Fruit fly (Drosophila melanogaster) whole organism, adult: ENCODE data around the gene CG17344.
A peak's percentile ranks its signal among the peaks of the same experiment; 100 is the strongest.

Source experiments
- CG11617 ChIP-seq: fragments of 200-800 bp; sonication (Bioruptor generic); optimal IDR thresholded peaks from 2 replicates; lab custom pipeline; 2017; ENCODE audit warnings: mild to moderate bottlenecking, missing biosample characterization, missing genetic modification reagents, missing genetic modification characterization
- CG12768 ChIP-seq: fragments of 200-800 bp; sonication (Bioruptor generic); optimal IDR thresholded peaks from 2 replicates; lab custom pipeline; 2017; ENCODE audit warnings: missing biosample characterization, missing genetic modification characterization, mild to moderate bottlenecking, moderate library complexity, missing genetic modification reagents
- CG14711 ChIP-seq: fragments of 200-800 bp; sonication (Bioruptor generic); optimal IDR thresholded peaks from 2 replicates; lab custom pipeline; 2018; ENCODE audit warnings: missing biosample characterization, mild to moderate bottlenecking, missing genetic modification characterization, moderate library complexity
- CG1620 ChIP-seq: fragments of 200-800 bp; sonication (Bioruptor generic); optimal IDR thresholded peaks from 2 replicates; lab custom pipeline; 2016; ENCODE audit warnings: missing biosample characterization, missing genetic modification characterization
- CG33017 ChIP-seq: fragments of 200-800 bp; sonication (Bioruptor generic); optimal IDR thresholded peaks from 2 replicates; lab custom pipeline; 2018; ENCODE audit warnings: missing biosample characterization, mild to moderate bottlenecking, missing genetic modification characterization, moderate library complexity
- CG5204 ChIP-seq: fragments of 200-800 bp; sonication (Bioruptor generic); optimal IDR thresholded peaks from 2 replicates; lab custom pipeline; 2016; ENCODE audit warnings: missing biosample characterization, missing genetic modification characterization
- CG7045 ChIP-seq: fragments of 200-800 bp; sonication (Bioruptor generic); optimal IDR thresholded peaks from 2 replicates; lab custom pipeline; 2017; ENCODE audit warnings: missing biosample characterization, mild to moderate bottlenecking, missing genetic modification characterization
- CG7101 ChIP-seq: fragments of 200-800 bp; sonication (Bioruptor generic); optimal IDR thresholded peaks from 2 replicates; lab custom pipeline; 2018; ENCODE audit warnings: missing biosample characterization, mild to moderate bottlenecking, missing genetic modification characterization, moderate library complexity
- Clk ChIP-seq: fragments of 200-800 bp; sonication (Bioruptor generic); optimal IDR thresholded peaks from 2 replicates; lab custom pipeline; 2017; ENCODE audit warnings: missing biosample characterization, missing genetic modification characterization
- Crg-1 ChIP-seq: fragments of 200-800 bp; sonication (Bioruptor generic); optimal IDR thresholded peaks from 2 replicates; lab custom pipeline; 2016; ENCODE audit warnings: missing biosample characterization, missing genetic modification characterization
- Hr96 ChIP-seq: fragments of 200-800 bp; sonication (Bioruptor generic); optimal IDR thresholded peaks from 2 replicates; lab custom pipeline; 2016; ENCODE audit warnings: missing biosample characterization, missing genetic modification characterization
- Mnt ChIP-seq: fragments of 200-800 bp; sonication (Bioruptor generic); optimal IDR thresholded peaks from 2 replicates; lab custom pipeline; 2016; ENCODE audit warnings: missing biosample characterization, mild to moderate bottlenecking, missing genetic modification characterization
- bab1 ChIP-seq: fragments of 200-800 bp; sonication (Bioruptor generic); optimal IDR thresholded peaks from 3 replicates; lab custom pipeline; 2019; ENCODE audit warnings: missing biosample characterization, mild to moderate bottlenecking, missing genetic modification characterization, moderate library complexity
- cic ChIP-seq: fragments of 200-800 bp; sonication (Bioruptor generic); optimal IDR thresholded peaks from 2 replicates; lab custom pipeline; 2017; ENCODE audit warnings: missing biosample characterization, mild to moderate bottlenecking, missing genetic modification characterization, moderate library complexity
- cnc ChIP-seq, 2 experiments: fragments of >200 bp; optimal IDR thresholded peaks; 2 replicates each; lab custom pipeline; 2017
- kay ChIP-seq: fragments of 200-800 bp; sonication (Bioruptor generic); peaks from one replicate; lab custom pipeline; 2016; ENCODE audit warnings: missing biosample characterization, missing genetic modification characterization, borderline replicate concordance
- ovo ChIP-seq: fragments of 200-800 bp; sonication (Bioruptor generic); optimal IDR thresholded peaks from 2 replicates; lab custom pipeline; 2016; ENCODE audit warnings: missing biosample characterization, missing genetic modification characterization
- pad ChIP-seq: fragments of 200-800 bp; sonication (Bioruptor generic); optimal IDR thresholded peaks from 3 replicates; lab custom pipeline; 2017; ENCODE audit warnings: missing biosample characterization, missing genetic modification characterization, mild to moderate bottlenecking, moderate library complexity, missing genetic modification reagents
- tj ChIP-seq: fragments of 200-800 bp; sonication (Bioruptor generic); optimal IDR thresholded peaks from 3 replicates; lab custom pipeline; 2017; ENCODE audit warnings: missing biosample characterization, mild to moderate bottlenecking, missing genetic modification characterization, moderate library complexity
- toe ChIP-seq: fragments of 200-800 bp; sonication (Bioruptor generic); optimal IDR thresholded peaks from 2 replicates; lab custom pipeline; 2016; ENCODE audit warnings: missing biosample characterization, missing genetic modification characterization

Gene CG17344

dm6 chr2L:19101744-19102143 lies at the start of gene CG17344, which contains the start of gene CG43731:
TSS of gene CG17344 (plus strand) at chr2L:19102044.
TSS of gene CG43731 (plus strand) at chr2L:19102044.
- no peak for TF ChIP-seq CG7101 (tag; lab: Kevin White, UChicago)
- no peak for TF ChIP-seq ovo (GFP tag; lab: Kevin White, UChicago)
- no peak for TF ChIP-seq CG11617 (GFP tag; lab: Kevin White, UChicago)
- no peak for TF ChIP-seq tj
- no peak for TF ChIP-seq cnc (optimal IDR thresholded peaks at IDR 0.05; lab: Kevin White, UChicago)
- no peak for TF ChIP-seq Hr96 (GFP tag; lab: Kevin White, UChicago)
- no peak for TF ChIP-seq kay
- TF ChIP-seq CG7045 (GFP tag; lab: Kevin White, UChicago) = no peak
- TF ChIP-seq toe (GFP tag; lab: Kevin White, UChicago) = no peak
- no peak for TF ChIP-seq Mnt (GFP tag; lab: Kevin White, UChicago)
- TF ChIP-seq pad = no peak
- no peak for TF ChIP-seq cic (GFP tag; lab: Kevin White, UChicago)
- TF ChIP-seq CG12768 (GFP tag; lab: Kevin White, UChicago) = no peak
- TF ChIP-seq Clk (GFP tag; lab: Kevin White, UChicago) = no peak
- TF ChIP-seq CG14711 (tag; lab: Kevin White, UChicago) = no peak
- TF ChIP-seq CG1620 (GFP tag; lab: Kevin White, UChicago) = no peak
- TF ChIP-seq CG33017 (tag; lab: Kevin White, UChicago) = no peak
- no peak for TF ChIP-seq Crg-1 (GFP tag; lab: Kevin White, UChicago)

dm6 chr2L:19053860-19054515 lies 47.9 kb upstream of the CG17344 start, which contains the start of gene CG10492:
TSS of gene CG10492 (plus strand) at chr2L:19054078.
- TF ChIP-seq CG12768 (GFP tag; lab: Kevin White, UChicago) (peak; percentile 39), CG1620 (GFP tag; lab: Kevin White, UChicago) (no peak), Crg-1 (GFP tag; lab: Kevin White, UChicago) (no peak), CG7045 (GFP tag; lab: Kevin White, UChicago) (no peak), toe (GFP tag; lab: Kevin White, UChicago) (no peak), ovo (GFP tag; lab: Kevin White, UChicago) (no peak), CG7101 (tag; lab: Kevin White, UChicago) (no peak), kay (no peak), CG33017 (tag; lab: Kevin White, UChicago) (no peak), pad (peak; percentile 45), cic (GFP tag; lab: Kevin White, UChicago) (peak; percentile 55), Clk (GFP tag; lab: Kevin White, UChicago) (peak; percentile 17), tj (peak; percentile 65), bab1 (GFP tag; lab: Kevin White, UChicago) (peak; percentile 5), Mnt (GFP tag; lab: Kevin White, UChicago) (peak; percentile 79), cnc (optimal IDR thresholded peaks at IDR 0.05; lab: Kevin White, UChicago) (no peak), CG14711 (tag; lab: Kevin White, UChicago) (no peak), CG5204 (GFP tag; lab: Kevin White, UChicago) (no peak), Hr96 (GFP tag; lab: Kevin White, UChicago) (no peak), CG11617 (GFP tag; lab: Kevin White, UChicago) (peak; percentile 50)

dm6 chr2L:19054516-19054887 lies 47.3 kb upstream of the CG17344 start:
- TF ChIP-seq tj = no peak
- no peak for TF ChIP-seq Clk (GFP tag; lab: Kevin White, UChicago)
- no peak for TF ChIP-seq CG5204 (GFP tag; lab: Kevin White, UChicago)
- no peak for TF ChIP-seq CG7101 (tag; lab: Kevin White, UChicago)
- TF ChIP-seq CG11617 (GFP tag; lab: Kevin White, UChicago) = no peak
- TF ChIP-seq Hr96 (GFP tag; lab: Kevin White, UChicago) = no peak
- TF ChIP-seq pad = no peak
- no peak for TF ChIP-seq kay
- TF ChIP-seq cnc (optimal IDR thresholded peaks at IDR 0.05; lab: Kevin White, UChicago) = no peak
- no peak for TF ChIP-seq Mnt (GFP tag; lab: Kevin White, UChicago)
- TF ChIP-seq CG33017 (tag; lab: Kevin White, UChicago) = no peak
- no peak for TF ChIP-seq bab1 (GFP tag; lab: Kevin White, UChicago)
- TF ChIP-seq CG7045 (GFP tag; lab: Kevin White, UChicago) = no peak

dm6 chr2L:19057799-19058198 lies 44.0 kb upstream of the CG17344 start:
- TF ChIP-seq Hr96 (GFP tag; lab: Kevin White, UChicago) = no peak
- no peak for TF ChIP-seq toe (GFP tag; lab: Kevin White, UChicago)
- TF ChIP-seq tj = no peak
- no peak for TF ChIP-seq kay
- TF ChIP-seq CG5204 (GFP tag; lab: Kevin White, UChicago) = no peak
- TF ChIP-seq CG11617 (GFP tag; lab: Kevin White, UChicago) = no peak
- no peak for TF ChIP-seq cic (GFP tag; lab: Kevin White, UChicago)
- TF ChIP-seq CG14711 (tag; lab: Kevin White, UChicago) = no peak
- no peak for TF ChIP-seq bab1 (GFP tag; lab: Kevin White, UChicago)
- no peak for TF ChIP-seq CG12768 (GFP tag; lab: Kevin White, UChicago)
- TF ChIP-seq CG33017 (tag; lab: Kevin White, UChicago) = no peak
- TF ChIP-seq CG7045 (GFP tag; lab: Kevin White, UChicago) = no peak
- no peak for TF ChIP-seq pad
- no peak for TF ChIP-seq cnc (optimal IDR thresholded peaks at IDR 0.05; lab: Kevin White, UChicago)
- TF ChIP-seq ovo (GFP tag; lab: Kevin White, UChicago) = no peak
- TF ChIP-seq Clk (GFP tag; lab: Kevin White, UChicago) = no peak
- no peak for TF ChIP-seq CG1620 (GFP tag; lab: Kevin White, UChicago)
- TF ChIP-seq Crg-1 (GFP tag; lab: Kevin White, UChicago) = no peak

- TF ChIP-seq bab1 (GFP tag; lab: Kevin White, UChicago) = peak; percentile 42
- no peak for TF ChIP-seq CG11617 (GFP tag; lab: Kevin White, UChicago)
- TF ChIP-seq cic (GFP tag; lab: Kevin White, UChicago) = no peak
- TF ChIP-seq Mnt (GFP tag; lab: Kevin White, UChicago) = no peak
These were observed 42.9 kb upstream of the CG17344 start, which contains the start of gene Phlpp for dm6 chr2L:19058916-19059315. TSS of gene Phlpp (plus strand) at chr2L:19059129.
